Worm (Caenorhabditis elegans) whole organism, L4 larva: ENCODE measurements around the gene Y38H6C.25.

ENCODE experiments used
- D1046.2 ChIP-seq: fragments of 200-800 bp; sonication (Bioruptor generic); IDR thresholded peaks from 2 replicates; pipeline ENCODE4 v1.3.6; 2022; ENCODE audit warnings: missing genetic modification characterization, missing compliant biosample characterization
- F37D6.2 ChIP-seq: sonication (generic microtip); optimal IDR thresholded peaks from 2 replicates; lab custom pipeline; 2016; ENCODE audit warnings: mild to moderate bottlenecking, missing genetic modification characterization, missing compliant biosample characterization
- F44E2.7 ChIP-seq: fragments of 200-800 bp; sonication (Bioruptor generic); IDR thresholded peaks from 2 replicates; pipeline ENCODE4 v2.1.2; 2022; ENCODE audit warnings: missing genetic modification characterization, missing compliant biosample characterization
- T20F7.1 ChIP-seq: fragments of 200-800 bp; sonication (Bioruptor generic); optimal IDR thresholded peaks from 2 replicates; lab custom pipeline; 2018; ENCODE audit warnings: mild to moderate bottlenecking, missing genetic modification characterization, missing compliant biosample characterization
- ama-1 ChIP-seq: fragments of 150-350 bp; optimal IDR thresholded peaks from 2 replicates; lab custom pipeline; 2014; ENCODE audit warnings: inconsistent platforms, mixed read lengths
- arid-1 ChIP-seq: fragments of 200-800 bp; sonication (Bioruptor generic); conservative IDR thresholded peaks from 2 replicates; pipeline ENCODE4 v1.3.6; 2022; ENCODE audit warnings: missing genetic modification reagents, missing genetic modification characterization, missing compliant biosample characterization
- ceh-20 ChIP-seq: fragments of 200-800 bp; sonication (Bioruptor generic); IDR thresholded peaks from 2 replicates; pipeline ENCODE4 v1.3.6; 2022; ENCODE audit warnings: missing genetic modification reagents, missing genetic modification characterization, missing compliant biosample characterization
- ceh-28 ChIP-seq: fragments of 150-350 bp; optimal IDR thresholded peaks from 2 replicates; lab custom pipeline; 2014; ENCODE audit warnings: missing biosample characterization, missing genetic modification reagents, missing genetic modification characterization
- ceh-62 ChIP-seq: sonication (generic microtip); optimal IDR thresholded peaks from 2 replicates; lab custom pipeline; 2017; ENCODE audit warnings: missing biosample characterization, missing genetic modification characterization
- ceh-82 ChIP-seq: sonication (generic microtip); optimal IDR thresholded peaks from 2 replicates; lab custom pipeline; 2017; ENCODE audit warnings: missing biosample characterization, missing genetic modification characterization
- ces-1 ChIP-seq: fragments of 150-350 bp; sonication (generic microtip); optimal IDR thresholded peaks from 4 replicates; lab custom pipeline; 2014; ENCODE audit warnings: missing biosample characterization, missing genetic modification reagents, missing genetic modification characterization
- ctbp-1 ChIP-seq: fragments of 200-800 bp; sonication (Bioruptor generic); IDR thresholded peaks from 2 replicates; pipeline ENCODE4 v1.3.6; 2022; ENCODE audit warnings: missing genetic modification reagents, missing genetic modification characterization, missing compliant biosample characterization
- daf-12 ChIP-seq: fragments of 150-350 bp; optimal IDR thresholded peaks from 2 replicates; lab custom pipeline; 2014; ENCODE audit warnings: missing biosample characterization, missing genetic modification reagents, missing genetic modification characterization
- daf-16 ChIP-seq, 3 experiments: sonication (generic microtip); optimal IDR thresholded peaks; 2 replicates each; lab custom pipeline; 2016 to 2017; ENCODE audit warnings: missing genetic modification characterization in 3 of 3, missing genetic modification reagents in 3 of 3, mild to moderate bottlenecking in 2 of 3, missing compliant biosample characterization in 2 of 3, missing biosample characterization in 1 of 3, moderate library complexity in 1 of 3
- daf-8 ChIP-seq: fragments of 200-800 bp; sonication (Bioruptor generic); IDR thresholded peaks from 2 replicates; pipeline ENCODE4 v1.3.6; 2022; ENCODE audit warnings: missing genetic modification characterization, missing compliant biosample characterization
- duxl-1 ChIP-seq: sonication (generic microtip); optimal IDR thresholded peaks from 2 replicates; lab custom pipeline; 2016; ENCODE audit warnings: mild to moderate bottlenecking, missing genetic modification characterization, moderate library complexity, missing compliant biosample characterization; ENCODE audit not compliant: poor library complexity
- dve-1 ChIP-seq: sonication (generic microtip); optimal IDR thresholded peaks from 2 replicates; lab custom pipeline; 2017; ENCODE audit warnings: antibody characterized with exemption, mild to moderate bottlenecking, missing genetic modification characterization, missing compliant biosample characterization; ENCODE audit not compliant: insufficient read depth
- egl-27 ChIP-seq: sonication (generic microtip); optimal IDR thresholded peaks from 3 replicates; lab custom pipeline; 2017; ENCODE audit warnings: missing biosample characterization, missing genetic modification reagents, missing genetic modification characterization
- fos-1 ChIP-seq: fragments of 150-350 bp; optimal IDR thresholded peaks from 2 replicates; lab custom pipeline; 2014; ENCODE audit warnings: missing biosample characterization, missing genetic modification characterization
- lsy-2 ChIP-seq, 2 experiments: fragments of 150-350 bp in 1 of 2; sonication (generic microtip) in 1 of 2; optimal IDR thresholded peaks; 2 replicates each; lab custom pipeline; 2014 to 2017; ENCODE audit warnings: missing biosample characterization in 2 of 2, missing genetic modification characterization in 2 of 2
- madf-5 ChIP-seq, 2 experiments: fragments of 200-800 bp; sonication (Bioruptor generic); IDR thresholded peaks; 2 replicates each; pipeline ENCODE4 v1.3.6; 2022; ENCODE audit warnings: missing compliant biosample characterization in 2 of 2, missing genetic modification characterization in 2 of 2
- mdl-1 ChIP-seq, 2 experiments: fragments of 150-350 bp in 1 of 2; sonication (generic microtip) in 1 of 2; optimal IDR thresholded peaks; 2 replicates each; lab custom pipeline; 2014 to 2017; ENCODE audit warnings: missing biosample characterization in 2 of 2, missing genetic modification characterization in 2 of 2
- mep-1 ChIP-seq: fragments of 150-350 bp; sonication (generic microtip); optimal IDR thresholded peaks from 3 replicates; lab custom pipeline; 2014; ENCODE audit warnings: missing biosample characterization, missing genetic modification characterization
- nhr-237 ChIP-seq: sonication (generic microtip); optimal IDR thresholded peaks from 2 replicates; lab custom pipeline; 2017; ENCODE audit warnings: missing biosample characterization, missing genetic modification characterization
- nhr-25 ChIP-seq: sonication (generic microtip); optimal IDR thresholded peaks from 2 replicates; lab custom pipeline; 2017; ENCODE audit warnings: missing genetic modification characterization, mild to moderate bottlenecking, missing compliant biosample characterization, antibody characterized with exemption, moderate library complexity, borderline replicate concordance; ENCODE audit not compliant: insufficient read depth
- nhr-28 ChIP-seq: fragments of 150-350 bp; optimal IDR thresholded peaks from 2 replicates; lab custom pipeline; 2014; ENCODE audit warnings: missing biosample characterization, missing genetic modification characterization
- nhr-41 ChIP-seq: fragments of 200-800 bp; sonication (Bioruptor generic); IDR thresholded peaks from 2 replicates; pipeline ENCODE4 v1.3.6; 2022; ENCODE audit warnings: missing genetic modification reagents, missing genetic modification characterization, missing compliant biosample characterization
- nhr-42 ChIP-seq: fragments of 200-800 bp; sonication (Bioruptor generic); IDR thresholded peaks from 2 replicates; pipeline ENCODE4 v1.3.6; 2022; ENCODE audit warnings: missing genetic modification characterization, missing compliant biosample characterization
- nhr-77 ChIP-seq: fragments of 150-350 bp; optimal IDR thresholded peaks from 2 replicates; lab custom pipeline; 2014; ENCODE audit warnings: missing biosample characterization, missing genetic modification characterization
- pha-4 ChIP-seq, 2 experiments: fragments of 150-350 bp in 1 of 2; fragments of 200-800 bp in 1 of 2; sonication (Bioruptor generic) in 1 of 2; IDR thresholded peaks in 1 of 2; optimal IDR thresholded peaks in 1 of 2; 2 replicates each; pipeline versions ENCODE4 v1.3.6 to Lab custom; 2014 to 2022; ENCODE audit warnings: missing genetic modification characterization in 2 of 2, missing genetic modification reagents in 2 of 2, missing biosample characterization in 1 of 2, missing compliant biosample characterization in 1 of 2
- saeg-2 ChIP-seq: fragments of 200-800 bp; sonication (Bioruptor generic); IDR thresholded peaks from 2 replicates; pipeline ENCODE4 v1.3.6; 2022; ENCODE audit warnings: missing genetic modification reagents, missing genetic modification characterization, missing compliant biosample characterization
- sdz-12 ChIP-seq: fragments of 200-800 bp; sonication (Bioruptor generic); optimal IDR thresholded peaks from 2 replicates; lab custom pipeline; 2018; ENCODE audit warnings: mild to moderate bottlenecking, missing genetic modification characterization, missing compliant biosample characterization
- snpc-1.2 ChIP-seq: fragments of 200-800 bp; sonication (Bioruptor generic); IDR thresholded peaks from 2 replicates; pipeline ENCODE4 v1.3.6; 2022; ENCODE audit warnings: missing genetic modification reagents, missing genetic modification characterization, missing compliant biosample characterization

Gene Y38H6C.25

DNA sequence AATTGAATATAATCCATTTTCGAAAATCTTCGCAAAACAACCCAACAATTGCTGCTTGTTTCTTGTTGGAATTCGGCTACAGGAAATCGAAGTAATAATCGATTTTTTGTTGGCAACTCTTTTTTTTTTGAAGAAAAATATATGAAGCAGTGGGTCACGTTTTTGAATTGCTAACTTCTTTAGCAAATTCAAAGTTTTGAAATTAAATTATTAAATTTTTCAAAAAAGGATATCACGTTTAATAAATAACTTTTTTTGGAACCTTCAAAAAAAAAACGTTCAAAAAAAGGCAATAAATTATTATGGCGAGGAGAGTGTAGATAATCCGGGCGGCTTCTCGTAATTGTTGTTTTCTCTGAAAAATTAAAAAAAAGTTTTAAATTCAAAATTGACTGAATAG lies 17.2 kb downstream of the Y38H6C.25 start, which contains the start of gene Y38H6C.15:
TSS of gene Y38H6C.15 (minus strand) at position 101 of the 400 bp plus-strand sequence.
- no peak for TF ChIP-seq saeg-2
- TF ChIP-seq ceh-20 (GFP tag; lab: Robert Waterston, UW), result no peak
- no peak for TF ChIP-seq nhr-25 (tag; lab: Kevin White, UChicago)
- TF ChIP-seq ces-1, result no peak

DNA sequence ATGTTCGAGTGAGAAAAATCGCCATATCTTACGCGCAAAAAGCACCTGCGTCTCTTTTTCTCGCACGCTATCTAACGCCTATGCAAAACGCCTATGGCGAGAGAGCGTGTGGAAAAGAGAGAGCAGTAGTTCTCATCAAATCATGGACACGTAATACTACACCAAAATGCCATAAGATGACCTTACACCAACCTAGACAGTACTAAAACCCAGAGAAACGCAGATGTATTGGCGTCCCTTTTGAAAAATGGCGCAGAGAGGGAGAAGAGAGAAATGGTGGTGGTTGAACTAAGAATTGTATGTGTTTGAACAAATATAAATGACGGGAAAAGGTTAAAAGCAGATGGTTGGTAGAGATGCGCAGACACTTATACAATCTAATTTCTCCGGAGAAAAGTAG lies 20.0 kb downstream of the Y38H6C.25 start, which contains the start of gene Y38H6C.16:
TSS of gene Y38H6C.16 (minus strand) at position 293 of the 400 bp plus-strand sequence.
- no peak for TF ChIP-seq mdl-1 (tag; optimal IDR thresholded peaks at IDR 0.05; lab: Kevin White, UChicago)
- TF ChIP-seq F37D6.2 (tag; lab: Kevin White, UChicago), result no peak
- no peak for TF ChIP-seq daf-16 (GFP tag; optimal IDR thresholded peaks at IDR 0.05; lab: Kevin White, UChicago)
- TF ChIP-seq daf-16 (tag; optimal IDR thresholded peaks at IDR 0.05; lab: Kevin White, UChicago), result no peak
- TF ChIP-seq sdz-12 (GFP tag; lab: Kevin White, UChicago), result no peak
- TF ChIP-seq F44E2.7 (GFP tag; lab: Robert Waterston, UW), result no peak
- TF ChIP-seq ceh-62 (tag; lab: Kevin White, UChicago), result no peak
- TF ChIP-seq fos-1 (tag; lab: Kevin White, UChicago), result no peak
- no peak for TF ChIP-seq dve-1
- no peak for TF ChIP-seq lsy-2 (tag; optimal IDR thresholded peaks at IDR 0.05; lab: Kevin White, UChicago)
- no peak for TF ChIP-seq ceh-28
- no peak for TF ChIP-seq madf-5 (GFP tag; IDR thresholded peaks at IDR 0.05; lab: Robert Waterston, UW)
- no peak for TF ChIP-seq daf-8 (GFP tag; lab: Robert Waterston, UW)
- TF ChIP-seq daf-12 (tag; lab: Kevin White, UChicago), result no peak
- no peak for TF ChIP-seq nhr-77
- no peak for TF ChIP-seq ceh-82 (tag; lab: Kevin White, UChicago)

DNA sequence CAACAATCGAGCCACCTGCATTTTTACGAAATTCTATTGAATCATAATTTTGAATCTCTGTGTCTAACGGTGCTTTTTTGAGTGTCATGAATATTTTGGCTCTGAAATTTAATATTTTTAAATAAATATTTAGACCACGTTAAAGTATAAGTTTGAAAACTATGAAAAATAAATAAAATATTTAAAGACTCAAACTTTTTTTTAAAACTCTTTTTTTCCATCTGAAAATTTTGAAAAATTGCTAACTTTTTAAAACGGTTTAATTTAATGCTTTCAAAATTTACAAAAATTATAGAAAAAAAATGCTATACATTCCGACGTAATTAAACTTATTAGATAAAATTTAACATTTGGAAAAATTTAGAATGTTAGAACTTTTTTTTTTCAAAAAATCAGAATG lies 25.1 kb downstream of the Y38H6C.25 start, which contains the start of gene slc-36.3:
TSS of gene slc-36.3 (minus strand) at position 101 of the 400 bp plus-strand sequence.
- TF ChIP-seq duxl-1 (tag; lab: Kevin White, UChicago) (no peak), nhr-237 (tag; lab: Kevin White, UChicago) (no peak), snpc-1.2 (GFP tag; lab: Robert Waterston, UW) (no peak), egl-27 (tag; lab: Kevin White, UChicago) (no peak), T20F7.1 (GFP tag; lab: Kevin White, UChicago) (no peak), daf-16 (GFP tag; optimal IDR thresholded peaks at IDR 0.05; lab: Kevin White, UChicago) (no peak), daf-16 (tag; optimal IDR thresholded peaks at IDR 0.05; lab: Kevin White, UChicago) (no peak), nhr-41 (GFP tag; lab: Robert Waterston, UW) (no peak)

DNA sequence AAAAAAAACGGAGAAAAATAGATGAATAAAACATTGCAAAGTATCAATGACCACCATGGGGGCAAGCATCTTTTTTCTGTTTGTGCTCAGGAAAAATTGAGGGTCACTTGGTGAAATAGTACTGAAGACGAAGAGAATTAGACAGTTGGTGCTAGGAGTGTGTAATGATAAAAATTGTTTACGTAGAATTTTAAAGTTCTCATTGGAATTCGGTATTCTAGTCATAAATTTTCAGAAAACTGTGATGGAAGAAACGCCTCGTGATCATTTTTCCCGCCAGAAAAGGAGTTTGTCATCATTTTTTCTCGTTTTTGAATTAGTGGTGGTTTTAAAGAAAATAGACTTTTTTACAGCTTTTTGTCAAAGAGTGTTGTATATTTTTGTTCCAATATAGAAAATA lies 25.6 kb downstream of the Y38H6C.25 start:
- TF ChIP-seq ctbp-1 (no peak), arid-1 (no peak), nhr-28 (tag; lab: Kevin White, UChicago) (peak; percentile 56), D1046.2 (GFP tag; lab: Robert Waterston, UW) (no peak), ces-1 (no peak), daf-16 (GFP tag; optimal IDR thresholded peaks at IDR 0.05; lab: Kevin White, UChicago) (no peak), daf-16 (tag; optimal IDR thresholded peaks at IDR 0.05; lab: Kevin White, UChicago) (peak; percentile 84), nhr-77 (peak; percentile 23), ama-1 (no peak), pha-4 (GFP tag; IDR thresholded peaks at IDR 0.05; lab: Robert Waterston, UW) (no peak), pha-4 (tag; optimal IDR thresholded peaks at IDR 0.05; lab: Kevin White, UChicago) (no peak), mep-1 (tag; lab: Kevin White, UChicago) (no peak), nhr-25 (tag; lab: Kevin White, UChicago) (no peak), nhr-42 (GFP tag; lab: Robert Waterston, UW) (no peak)
